1 fruit fly cellular context compared by ENCODE assay signal in genomic region chr2L:17748746-17749358, dm6.
TF ChIP-seq lines count a peak whose summit lies in the region.

No protein-coding gene starts in this region.

TF ChIP-seq in whole organism, prepupa, 60 proteins besides CTCF, POLR2A, EP300 and RAD21 (continued from another document):
- TF ChIP-seq spab (GFP tag; optimal IDR thresholded peaks at IDR 0.05; lab: Kevin White, UChicago) (peak; percentile 39), dsx (GFP tag; optimal IDR thresholded peaks at IDR 0.05; lab: Kevin White, UChicago; ENCODE audit: poor library complexity, severe bottlenecking) (peak; percentile 41), CG10669 (GFP tag; optimal IDR thresholded peaks at IDR 0.05; lab: Kevin White, UChicago) (peak; percentile 38), CG15336 (GFP tag; IDR thresholded peaks at IDR 0.05; lab: Robert Waterston, UW) (no peak), CG3032 (tag; optimal IDR thresholded peaks at IDR 0.05; lab: Kevin White, UChicago) (peak; percentile 32), net (GFP tag; optimal IDR thresholded peaks at IDR 0.05; lab: Kevin White, UChicago) (peak; percentile 34), salr (GFP tag; optimal IDR thresholded peaks at IDR 0.05; lab: Kevin White, UChicago) (peak in 1 of 2 experiments; percentile 3), CG3919 (GFP tag; optimal IDR thresholded peaks at IDR 0.05; lab: Kevin White, UChicago) (peak; percentile 28), Eip78C (GFP tag; lab: Kevin White, UChicago) (peak; percentile 81), Hr4 (GFP tag; optimal IDR thresholded peaks at IDR 0.05; lab: Kevin White, UChicago) (no peak), ss (GFP tag; optimal IDR thresholded peaks at IDR 0.05; lab: Kevin White, UChicago) (peak; percentile 23 to 56), Eip75B (GFP tag; optimal IDR thresholded peaks at IDR 0.05; lab: Kevin White, UChicago) (peak; percentile 46), CG34406 (GFP tag; optimal IDR thresholded peaks at IDR 0.05; lab: Kevin White, UChicago) (peak; percentile 52), CG11762 (GFP tag; optimal IDR thresholded peaks at IDR 0.05; lab: Kevin White, UChicago; ENCODE audit: insufficient read depth) (no peak), Met (GFP tag; optimal IDR thresholded peaks at IDR 0.05; lab: Kevin White, UChicago) (peak; percentile 66), acj6 (GFP tag; optimal IDR thresholded peaks at IDR 0.05; lab: Kevin White, UChicago) (peak; percentile 56), fd85E (GFP tag; optimal IDR thresholded peaks at IDR 0.05; lab: Kevin White, UChicago) (no peak), pdm3 (GFP tag; optimal IDR thresholded peaks at IDR 0.05; lab: Kevin White, UChicago) (peak; percentile 57), CG8632 (GFP tag; optimal IDR thresholded peaks at IDR 0.05; lab: Kevin White, UChicago) (peak; percentile 50), Hr39 (GFP tag; optimal IDR thresholded peaks at IDR 0.05; lab: Kevin White, UChicago) (peak; percentile 56), CG11294 (GFP tag; IDR thresholded peaks at IDR 0.05; lab: Robert Waterston, UW) (no peak), CG7368 (GFP tag; optimal IDR thresholded peaks at IDR 0.05; lab: Kevin White, UChicago) (peak; percentile 13), CG6792 (GFP tag; optimal IDR thresholded peaks at IDR 0.05; lab: Kevin White, UChicago) (peak; percentile 38), Hr38 (GFP tag; optimal IDR thresholded peaks at IDR 0.05; lab: Kevin White, UChicago) (no peak), CG6854 (GFP tag; optimal IDR thresholded peaks at IDR 0.05; lab: Kevin White, UChicago) (peak; percentile 15), CG6808 (GFP tag; optimal IDR thresholded peaks at IDR 0.05; lab: Kevin White, UChicago) (peak; percentile 31), fkh (GFP tag; optimal IDR thresholded peaks at IDR 0.05; lab: Kevin White, UChicago) (no peak)
